Worm (Caenorhabditis elegans): Measurements from ENCODE around the gene aptf-2.
"Not testable (repeated sequence)": the region's sequence is repeated elsewhere in the genome, so short reads cannot be mapped to it uniquely, and the experiment has no call there.

aptf-2 gene

DNA sequence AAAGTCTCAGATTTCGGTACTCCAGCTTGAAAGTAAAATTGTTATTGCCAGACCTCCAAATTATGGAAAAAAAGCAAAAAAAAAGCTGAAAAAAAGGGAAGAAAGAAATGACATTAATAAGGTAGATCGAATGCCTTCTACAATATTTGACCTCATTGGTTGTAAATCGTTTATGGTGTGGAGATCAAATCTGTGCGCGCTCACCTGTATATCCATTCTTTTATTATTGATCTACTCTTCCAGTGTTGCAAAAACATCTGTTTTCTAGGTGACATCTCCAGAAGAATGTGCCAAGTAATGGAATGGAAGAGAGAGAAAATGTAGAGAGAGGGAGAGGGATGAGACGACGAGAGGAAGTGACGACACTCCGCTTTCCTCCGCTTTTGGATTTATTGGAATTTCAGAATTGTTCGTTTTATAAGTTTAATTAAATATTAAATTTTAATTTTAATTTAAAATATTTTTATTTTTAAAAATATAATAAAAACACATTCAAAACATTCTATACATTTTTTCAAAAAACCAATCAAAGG, at the start of gene aptf-2, which contains the start of gene pik-1:
aptf-2 (minus strand) TSS at position 313 of the 533 bp plus-strand sequence.
pik-1 (plus strand) TSS at position 303 of the 533 bp plus-strand sequence.
- TF ChIP-seq unc-130 (GFP tag; optimal IDR thresholded peaks at IDR 0.05) (no peak), F44E2.7 (GFP tag; IDR thresholded peaks at IDR 0.05) (no peak), lsy-2 (tag; optimal IDR thresholded peaks at IDR 0.05) (peak in 1 of 2 experiments; percentile 17), R02D3.7 (tag; optimal IDR thresholded peaks at IDR 0.05) (no peak), nhr-102 (tag; optimal IDR thresholded peaks at IDR 0.05) (no peak), F49E8.2 (tag; optimal IDR thresholded peaks at IDR 0.05; ENCODE audit: borderline replicate concordance) (no peak), mes-2 (tag; optimal IDR thresholded peaks at IDR 0.05; ENCODE audit: poor library complexity, severe bottlenecking) (no peak), dpl-1 (GFP tag; optimal IDR thresholded peaks at IDR 0.05) (peak; percentile 12), ceh-62 (tag; optimal IDR thresholded peaks at IDR 0.05) (no peak), zfp-2 (tag; optimal IDR thresholded peaks at IDR 0.05) (no peak), nhr-77 (tag; optimal IDR thresholded peaks at IDR 0.05) (no peak), vab-7 (GFP tag; IDR thresholded peaks at IDR 0.05) (no peak), nhr-111 (GFP tag; optimal IDR thresholded peaks at IDR 0.05) (no peak), T20F7.1 (GFP tag; optimal IDR thresholded peaks at IDR 0.05) (peak; percentile 61), F10B5.3 (tag; optimal IDR thresholded peaks at IDR 0.05) (no peak), daf-16 (GFP tag; optimal IDR thresholded peaks at IDR 0.05) (no peak), daf-16 (tag; optimal IDR thresholded peaks at IDR 0.05) (no peak), egl-43 (GFP tag; IDR thresholded peaks at IDR 0.05) (no peak), madf-5 (GFP tag; IDR thresholded peaks at IDR 0.05) (no peak), tra-1 (GFP tag; IDR thresholded peaks at IDR 0.05) (no peak), spr-3 (GFP tag; optimal IDR thresholded peaks at IDR 0.05) (no peak), zfp-3 (GFP tag; conservative IDR thresholded peaks at IDR 0.05) (no peak)

DNA sequence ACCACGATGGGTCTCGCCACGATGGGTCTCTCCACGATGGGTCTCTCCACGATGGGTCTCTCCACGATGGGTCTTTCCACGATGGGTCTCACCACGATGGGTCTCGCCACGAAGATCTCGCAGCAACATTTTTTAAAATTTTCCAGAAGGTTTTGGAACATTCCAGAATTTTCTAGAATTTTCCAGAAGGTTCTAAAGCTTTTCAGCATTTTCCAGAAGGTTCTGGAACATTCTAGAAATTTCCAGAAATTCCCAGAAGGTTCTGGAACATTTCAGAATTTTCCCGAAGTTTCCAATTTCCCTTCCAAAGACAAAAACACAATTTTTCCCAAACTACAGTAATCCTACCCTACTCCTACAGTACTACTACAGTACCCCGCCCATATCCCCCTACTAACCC, 48.8 kb upstream of the aptf-2 start:
- 0 out of 2 replicates have a peak, but pooled peaks have one; percentile 30 for TF ChIP-seq ceh-44 (GFP tag; IDR thresholded peaks at IDR 0.05)
- 0 out of 2 replicates have a peak, but pooled peaks have one; percentile 11 for TF ChIP-seq madf-9 (GFP tag; conservative IDR thresholded peaks at IDR 0.05)

DNA sequence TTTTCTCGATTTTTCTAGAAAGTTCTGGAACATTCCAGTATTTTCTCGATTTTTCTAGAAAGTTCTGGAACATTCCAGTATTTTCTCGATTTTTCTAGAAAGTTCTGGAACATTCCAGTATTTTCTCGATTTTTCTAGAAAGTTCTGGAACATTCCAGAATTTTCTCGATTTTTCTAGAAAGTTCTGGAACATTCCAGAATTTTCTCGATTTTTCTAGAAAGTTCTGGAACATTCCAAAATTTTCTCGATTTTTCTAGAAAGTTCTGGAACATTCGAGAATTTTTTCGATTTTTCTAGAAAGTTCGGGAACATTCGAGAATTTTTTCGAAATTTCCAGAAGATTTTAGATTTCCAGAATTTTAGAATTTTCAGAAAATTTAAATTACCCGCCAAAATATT, 48.0 kb upstream of the aptf-2 start:
- TF ChIP-seq Y105C5A.15 (GFP tag; IDR thresholded peaks at IDR 0.05) (peak; percentile 68; the same call in 1 of the 2 replicates), madf-5 (GFP tag; IDR thresholded peaks at IDR 0.05) (0 out of 4 replicates have a peak, but pooled peaks of 1 of the 2 experiments have one; percentile 57), lim-7 (GFP tag; IDR thresholded peaks at IDR 0.05) (peak; percentile 86), lin-38 (GFP tag; IDR thresholded peaks at IDR 0.05) (peak; percentile 52), pha-4 (GFP tag; IDR thresholded peaks at IDR 0.05) (peak; percentile 39; the same call in 1 of the 2 replicates), snpc-1.2 (GFP tag; IDR thresholded peaks at IDR 0.05) (peak; percentile 80), mdt-29 (GFP tag; IDR thresholded peaks at IDR 0.05) (peak; percentile 70), lin-1 (GFP tag; IDR thresholded peaks at IDR 0.05) (peak; percentile 71), dmd-8 (GFP tag; IDR thresholded peaks at IDR 0.05) (peak; percentile 67; the same call in 1 of the 2 replicates)
- not testable (repeated sequence) for TF ChIP-seq pha-4 (tag; optimal IDR thresholded peaks at IDR 0.05)

DNA sequence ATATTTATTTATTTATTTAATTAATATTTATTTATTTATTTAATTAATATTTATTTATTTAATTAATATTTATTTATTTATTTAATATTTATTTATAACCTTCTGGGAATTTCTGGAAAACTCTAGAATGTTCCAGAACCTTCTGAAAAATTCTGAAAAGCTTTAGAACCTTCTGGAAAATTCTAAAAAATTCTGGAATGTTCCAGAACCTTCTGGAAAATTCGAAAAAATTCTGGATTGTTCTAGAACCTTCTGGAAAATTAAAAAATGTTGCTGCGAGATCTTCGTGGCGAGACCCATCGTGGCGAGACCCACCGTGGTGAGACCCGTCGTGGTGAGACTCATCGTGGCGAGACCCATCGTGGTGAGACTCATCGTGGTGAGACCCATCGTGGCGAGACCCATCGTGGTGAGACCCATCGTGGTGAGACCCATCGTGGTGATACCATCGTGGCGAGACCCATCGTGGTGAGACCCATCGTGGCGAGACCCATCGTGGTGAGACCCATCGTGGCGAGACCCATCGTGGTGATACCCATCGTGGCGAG, 46.4 kb upstream of the aptf-2 start:
- 0 out of 2 replicates have a peak, but pooled peaks have one; percentile 22 for TF ChIP-seq nhr-42 (GFP tag; IDR thresholded peaks at IDR 0.05)
- TF ChIP-seq set-16 (GFP tag; IDR thresholded peaks at IDR 0.05), result peak; percentile 78

Measured in whole organism, L4 larva.